Fruit fly (Drosophila melanogaster): Measurements from ENCODE around the gene CG32512.
A peak's percentile ranks its signal among the peaks of the same experiment; 100 is the strongest.

dm6 chrX:21044831-21045447 is 22.4 kb downstream of the CG32512 start, which contains the start of gene Cbs:
- TF ChIP-seq CG15710 (tag; optimal IDR thresholded peaks at IDR 0.05) (peak; percentile 30), CG13204 (GFP tag; optimal IDR thresholded peaks at IDR 0.05) (no peak), CG9948 (tag; optimal IDR thresholded peaks at IDR 0.05) (peak; percentile 54), CG10348 (GFP tag; IDR thresholded peaks at IDR 0.05) (no peak), D1 (tag; optimal IDR thresholded peaks at IDR 0.05) (peak; percentile 35), CG34367 (tag; optimal IDR thresholded peaks at IDR 0.05) (peak; percentile 12), Ets98B (GFP tag; IDR thresholded peaks at IDR 0.05) (no peak; the same call in 1 of the 2 replicates), EcR (GFP tag; optimal IDR thresholded peaks at IDR 0.05) (no peak), CG32121 (GFP tag; IDR thresholded peaks at IDR 0.05) (peak; percentile 40), CG14655 (GFP tag; optimal IDR thresholded peaks at IDR 0.05) (peak; percentile 73), Snoo (tag; optimal IDR thresholded peaks at IDR 0.05) (peak; percentile 17), Pif1B (GFP tag; optimal IDR thresholded peaks at IDR 0.05) (no peak), fd96Ca (GFP tag; IDR thresholded peaks at IDR 0.05) (peak; percentile 76)
